Fruit fly (Drosophila melanogaster) whole organism, embryonic: ENCODE results near the gene CG7991.

Experiments used
- BEAF-32 ChIP-seq: fragments of 200-800 bp; sonication (Bioruptor generic); optimal IDR thresholded peaks from 3 replicates; lab custom pipeline; 2017; ENCODE audit warnings: missing biosample characterization, missing genetic modification characterization, mild to moderate bottlenecking, moderate library complexity, missing genetic modification reagents
- CG10209 ChIP-seq: fragments of 200-800 bp; sonication (Bioruptor generic); optimal IDR thresholded peaks from 3 replicates; lab custom pipeline; 2017; ENCODE audit warnings: missing biosample characterization, mild to moderate bottlenecking, missing genetic modification characterization, missing genetic modification reagents
- CG10366 ChIP-seq: fragments of 200-800 bp; sonication (Bioruptor generic); IDR thresholded peaks from 2 replicates; pipeline ENCODE4 v1.3.6; 2022; ENCODE audit warnings: missing biosample characterization, missing genetic modification characterization
- CG12236 ChIP-seq: fragments of 200-800 bp; sonication (Bioruptor generic); optimal IDR thresholded peaks from 2 replicates; lab custom pipeline; 2016; ENCODE audit warnings: missing biosample characterization, missing genetic modification characterization
- CG12769 ChIP-seq: fragments of 200-800 bp; sonication (Bioruptor generic); optimal IDR thresholded peaks from 2 replicates; lab custom pipeline; 2019; ENCODE audit warnings: missing biosample characterization, mild to moderate bottlenecking, missing genetic modification characterization, moderate library complexity
- CG13123 ChIP-seq: fragments of 200-800 bp; sonication (Bioruptor generic); optimal IDR thresholded peaks from 2 replicates; lab custom pipeline; 2016; ENCODE audit warnings: missing biosample characterization, missing genetic modification characterization
- CG13296 ChIP-seq: fragments of 200-800 bp; sonication (Bioruptor generic); optimal IDR thresholded peaks from 3 replicates; lab custom pipeline; 2018; ENCODE audit warnings: missing biosample characterization, mild to moderate bottlenecking, missing genetic modification characterization
- CG14667 ChIP-seq: fragments of 200-800 bp; sonication (Bioruptor generic); IDR thresholded peaks from 2 replicates; pipeline ENCODE4 v1.3.6; 2022; ENCODE audit warnings: missing biosample characterization, missing genetic modification characterization
- CG14710 ChIP-seq: fragments of 200-800 bp; sonication (Bioruptor generic); optimal IDR thresholded peaks from 3 replicates; lab custom pipeline; 2019; ENCODE audit warnings: missing biosample characterization, mild to moderate bottlenecking, missing genetic modification characterization, moderate library complexity
- CG15601 ChIP-seq: fragments of 200-800 bp; sonication (Bioruptor generic); optimal IDR thresholded peaks from 3 replicates; lab custom pipeline; 2019; ENCODE audit warnings: missing biosample characterization, mild to moderate bottlenecking, missing genetic modification characterization, moderate library complexity
- CG1603 ChIP-seq: fragments of 200-800 bp; sonication (Bioruptor generic); optimal IDR thresholded peaks from 2 replicates; lab custom pipeline; 2019; ENCODE audit warnings: missing biosample characterization, mild to moderate bottlenecking, missing genetic modification characterization, moderate library complexity
- CG17568 ChIP-seq: fragments of 200-800 bp; sonication (Bioruptor generic); optimal IDR thresholded peaks from 2 replicates; lab custom pipeline; 2018; ENCODE audit warnings: missing biosample characterization, mild to moderate bottlenecking, missing genetic modification characterization, moderate library complexity
- CG2199 ChIP-seq: fragments of 200-800 bp; sonication (Bioruptor generic); IDR thresholded peaks from 3 replicates; pipeline ENCODE4 v1.3.6; 2022; ENCODE audit warnings: missing biosample characterization, missing genetic modification characterization
- CG3995 ChIP-seq: fragments of 200-800 bp; sonication (Bioruptor generic); optimal IDR thresholded peaks from 3 replicates; lab custom pipeline; 2016; ENCODE audit warnings: missing biosample characterization, missing genetic modification characterization
- CG4707 ChIP-seq: fragments of 200-800 bp; sonication (Bioruptor generic); optimal IDR thresholded peaks from 2 replicates; lab custom pipeline; 2018; ENCODE audit warnings: missing biosample characterization, mild to moderate bottlenecking, missing genetic modification characterization, moderate library complexity
- CG6254 ChIP-seq: fragments of 200-800 bp; sonication (Bioruptor generic); optimal IDR thresholded peaks from 3 replicates; lab custom pipeline; 2017; ENCODE audit warnings: mild to moderate bottlenecking, missing biosample characterization, missing genetic modification reagents, missing genetic modification characterization
- CG6791 ChIP-seq: fragments of 200-800 bp; sonication (Bioruptor generic); IDR thresholded peaks from 3 replicates; pipeline ENCODE4 v1.3.6; 2022; ENCODE audit warnings: missing biosample characterization, missing genetic modification characterization; ENCODE audit not compliant: partially characterized antibody
- D19A ChIP-seq: fragments of 200-800 bp; optimal IDR thresholded peaks from 3 replicates; lab custom pipeline; 2019; ENCODE audit warnings: missing biosample characterization, mild to moderate bottlenecking, missing genetic modification characterization, moderate library complexity
- Dref ChIP-seq: fragments of 200-800 bp; sonication (Bioruptor generic); IDR thresholded peaks from 2 replicates; pipeline ENCODE4 v1.3.6; 2022; ENCODE audit warnings: missing biosample characterization, missing genetic modification characterization
- E2f2 ChIP-seq: fragments of 200-800 bp; sonication (Bioruptor generic); IDR thresholded peaks from 2 replicates; pipeline ENCODE4 v1.3.6; 2022; ENCODE audit warnings: missing biosample characterization, missing genetic modification characterization
- ERR ChIP-seq: fragments of 200-800 bp; sonication (Bioruptor generic); optimal IDR thresholded peaks from 2 replicates; lab custom pipeline; 2016; ENCODE audit warnings: missing biosample characterization, missing genetic modification characterization
- Hmx ChIP-seq: fragments of 200-800 bp; sonication (Bioruptor generic); optimal IDR thresholded peaks from 2 replicates; lab custom pipeline; 2016; ENCODE audit warnings: missing biosample characterization, missing genetic modification characterization
- Hr39 ChIP-seq: fragments of >200 bp; optimal IDR thresholded peaks from 2 replicates; lab custom pipeline; 2017
- Oaz ChIP-seq: fragments of 200-800 bp; sonication (Bioruptor generic); IDR thresholded peaks from 2 replicates; pipeline ENCODE4 v1.3.6; 2022; ENCODE audit warnings: missing biosample characterization, missing genetic modification characterization
- Sin3A ChIP-seq: fragments of >200 bp; optimal IDR thresholded peaks from 2 replicates; lab custom pipeline; 2018
- ase ChIP-seq: fragments of 200-800 bp; sonication (Bioruptor generic); IDR thresholded peaks from 3 replicates; pipeline ENCODE4 v1.3.6; 2022; ENCODE audit warnings: missing biosample characterization, missing genetic modification characterization
- bbx ChIP-seq: fragments of 200-800 bp; sonication (Bioruptor generic); IDR thresholded peaks from 2 replicates; pipeline ENCODE4 v1.3.6; 2022; ENCODE audit warnings: missing biosample characterization, missing genetic modification characterization; ENCODE audit not compliant: partially characterized antibody
- bowl ChIP-seq: fragments of 200-800 bp; sonication (Bioruptor generic); IDR thresholded peaks from 2 replicates; pipeline ENCODE4 v1.3.6; 2022; ENCODE audit warnings: missing biosample characterization, missing genetic modification characterization
- bsh ChIP-seq, 2 experiments: fragments of 200-800 bp; sonication (Bioruptor generic); optimal IDR thresholded peaks; 2 replicates each; lab custom pipeline; 2017 to 2018; ENCODE audit warnings: mild to moderate bottlenecking in 2 of 2, missing biosample characterization in 2 of 2, missing genetic modification characterization in 2 of 2, moderate library complexity in 1 of 2
- crp ChIP-seq, 2 experiments: fragments of 200-800 bp; sonication (Bioruptor generic); optimal IDR thresholded peaks; 2 replicates in 1 of 2; 3 replicates in 1 of 2; lab custom pipeline; 2017; ENCODE audit warnings: missing biosample characterization in 2 of 2, missing genetic modification characterization in 2 of 2, mild to moderate bottlenecking in 1 of 2, moderate library complexity in 1 of 2
- disco-r ChIP-seq: fragments of 200-800 bp; sonication (Bioruptor generic); optimal IDR thresholded peaks from 2 replicates; lab custom pipeline; 2016; ENCODE audit warnings: missing biosample characterization, missing genetic modification characterization
- en ChIP-seq: fragments of 200-800 bp; sonication (Bioruptor generic); optimal IDR thresholded peaks from 2 replicates; lab custom pipeline; 2016; ENCODE audit warnings: missing biosample characterization, missing genetic modification characterization
- gcm2 ChIP-seq: fragments of 200-800 bp; sonication (Bioruptor generic); optimal IDR thresholded peaks from 2 replicates; lab custom pipeline; 2016; ENCODE audit warnings: missing biosample characterization, missing genetic modification characterization
- hbn ChIP-seq: fragments of 200-800 bp; sonication (Bioruptor generic); IDR thresholded peaks from 2 replicates; pipeline ENCODE4 v1.3.6; 2022; ENCODE audit warnings: missing biosample characterization, missing genetic modification characterization; ENCODE audit not compliant: partially characterized antibody
- inv ChIP-seq: fragments of 200-800 bp; sonication (Bioruptor generic); IDR thresholded peaks from 2 replicates; pipeline ENCODE4 v1.3.6; 2022; ENCODE audit warnings: missing biosample characterization, missing genetic modification characterization; ENCODE audit not compliant: partially characterized antibody
- lab ChIP-seq: fragments of 200-800 bp; sonication (Bioruptor generic); optimal IDR thresholded peaks from 3 replicates; lab custom pipeline; 2017; ENCODE audit warnings: missing biosample characterization, missing genetic modification characterization, mild to moderate bottlenecking, moderate library complexity, missing genetic modification reagents
- lilli ChIP-seq: fragments of 200-800 bp; sonication (Bioruptor generic); optimal IDR thresholded peaks from 3 replicates; lab custom pipeline; 2016; ENCODE audit warnings: missing biosample characterization, missing genetic modification characterization
- mirr ChIP-seq: fragments of 200-800 bp; sonication (Bioruptor generic); optimal IDR thresholded peaks from 3 replicates; lab custom pipeline; 2018; ENCODE audit warnings: missing biosample characterization, mild to moderate bottlenecking, missing genetic modification characterization
- phol ChIP-seq: fragments of 200-800 bp; sonication (Bioruptor generic); optimal IDR thresholded peaks from 3 replicates; lab custom pipeline; 2018; ENCODE audit warnings: missing biosample characterization, mild to moderate bottlenecking, missing genetic modification characterization, moderate library complexity
- prd ChIP-seq, 3 experiments: fragments of >200 bp in 2 of 3; fragments of 200-800 bp in 1 of 3; sonication (Bioruptor generic) in 1 of 3; optimal IDR thresholded peaks in 2 of 3; IDR thresholded peaks in 1 of 3; 2 replicates in 2 of 3; 3 replicates in 1 of 3; pipeline versions ENCODE4 v1.3.6 to Lab custom; 2017 to 2022; ENCODE audit warnings: missing biosample characterization in 1 of 3, missing genetic modification characterization in 1 of 3
- psq ChIP-seq: fragments of 200-800 bp; sonication (Bioruptor generic); optimal IDR thresholded peaks from 2 replicates; lab custom pipeline; 2017; ENCODE audit warnings: missing biosample characterization, missing genetic modification characterization
- scrt ChIP-seq: fragments of 200-800 bp; sonication (Bioruptor generic); optimal IDR thresholded peaks from 2 replicates; lab custom pipeline; 2018; ENCODE audit warnings: missing biosample characterization, mild to moderate bottlenecking, missing genetic modification characterization, moderate library complexity
- sqz ChIP-seq: fragments of 200-800 bp; sonication (Bioruptor generic); optimal IDR thresholded peaks from 3 replicates; lab custom pipeline; 2018; ENCODE audit warnings: missing biosample characterization, mild to moderate bottlenecking, missing genetic modification characterization
- tio ChIP-seq: fragments of 200-800 bp; sonication (Bioruptor generic); optimal IDR thresholded peaks from 2 replicates; lab custom pipeline; 2017; ENCODE audit warnings: missing biosample characterization, missing genetic modification characterization, inconsistent platforms
- trh ChIP-seq: fragments of 200-800 bp; sonication (Bioruptor generic); optimal IDR thresholded peaks from 2 replicates; lab custom pipeline; 2016; ENCODE audit warnings: missing biosample characterization, missing genetic modification characterization
- twi ChIP-seq: fragments of 200-800 bp; optimal IDR thresholded peaks from 2 replicates; lab custom pipeline; 2019; ENCODE audit warnings: missing biosample characterization, mild to moderate bottlenecking, missing genetic modification characterization, moderate library complexity
- unc-4 ChIP-seq: fragments of 200-800 bp; sonication (Bioruptor generic); IDR thresholded peaks from 2 replicates; pipeline ENCODE4 v1.3.6; 2022; ENCODE audit warnings: missing biosample characterization, missing genetic modification characterization; ENCODE audit not compliant: partially characterized antibody
- wek ChIP-seq: fragments of 200-800 bp; sonication (Bioruptor generic); optimal IDR thresholded peaks from 3 replicates; lab custom pipeline; 2018; ENCODE audit warnings: missing biosample characterization, mild to moderate bottlenecking, missing genetic modification characterization, moderate library complexity

CG7991 gene

DNA sequence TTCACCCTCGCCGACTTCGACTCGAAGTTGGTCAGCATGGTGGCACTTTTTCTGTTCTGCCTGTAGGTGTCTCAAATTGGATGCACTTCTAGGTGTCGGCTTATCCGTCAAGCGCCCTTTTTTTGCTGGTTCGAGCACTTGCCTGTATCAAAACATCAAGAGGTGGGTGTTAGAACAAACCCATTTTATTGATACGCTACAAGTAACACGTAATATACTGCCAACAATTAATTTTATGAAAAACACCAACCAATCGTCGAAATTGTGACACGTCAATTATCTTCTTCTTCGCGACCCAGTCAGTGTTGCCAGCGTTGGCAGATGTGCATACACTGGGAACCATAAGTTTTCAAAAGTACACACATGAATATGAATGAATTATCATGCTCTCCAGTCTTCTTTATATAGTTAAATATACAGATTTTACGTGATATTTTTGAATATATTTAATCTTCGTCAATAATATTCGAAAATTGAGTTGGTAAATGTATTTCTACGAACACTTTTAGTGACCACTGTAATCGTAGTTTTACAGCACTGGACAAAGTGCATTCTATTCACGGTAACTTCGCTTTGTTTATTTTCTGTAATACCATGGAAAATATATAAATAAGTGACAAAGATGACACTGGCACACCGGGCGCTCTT is 29.5 kb upstream of the CG7991 start, which contains the start of the genes alphaCOP and CG13919 (continued):
- TF ChIP-seq mirr (GFP tag; lab: Kevin White, UChicago) (peak; percentile 81), CG14710 (tag; lab: Kevin White, UChicago) (peak; percentile 99), CG17568 (GFP tag; lab: Kevin White, UChicago) (no peak), en (peak; percentile 65), CG6254 (GFP tag; lab: Kevin White, UChicago) (peak; percentile 88), ase (peak; percentile 95), CG4707 (GFP tag; lab: Kevin White, UChicago) (peak; percentile 92), CG14667 (GFP tag; lab: Robert Waterston, UW) (peak; percentile 95), crp (GFP tag; optimal IDR thresholded peaks at IDR 0.05; lab: Kevin White, UChicago) (peak in 1 of 2 experiments; percentile 77), BEAF-32 (GFP tag; lab: Kevin White, UChicago) (peak; percentile 50), hbn (GFP tag; lab: Robert Waterston, UW) (0 out of 2 replicates have a peak, but pooled peaks have one; percentile 18), CG13123 (peak; percentile 94), CG12769 (tag; lab: Kevin White, UChicago) (no peak), CG6791 (GFP tag; lab: Robert Waterston, UW) (no peak), prd (optimal IDR thresholded peaks at IDR 0.05; lab: Kevin White, UChicago) (no peak), prd (GFP tag; IDR thresholded peaks at IDR 0.05; lab: Robert Waterston, UW) (peak; percentile 98), lab (GFP tag; lab: Kevin White, UChicago) (peak; percentile 95), Dref (peak; percentile 40; the same call in 1 of the 2 replicates), wek (GFP tag; lab: Kevin White, UChicago) (peak; percentile 70), bsh (GFP tag; optimal IDR thresholded peaks at IDR 0.05; lab: Kevin White, UChicago) (peak; percentile 86 to 98), tio (GFP tag; lab: Kevin White, UChicago) (no peak), Hmx (GFP tag; lab: Kevin White, UChicago) (peak; percentile 86), D19A (tag; lab: Kevin White, UChicago) (peak; percentile 88), CG10366 (GFP tag; lab: Robert Waterston, UW) (peak; percentile 98), bbx (GFP tag; lab: Robert Waterston, UW) (no peak), twi (peak; percentile 93), lilli (GFP tag; lab: Kevin White, UChicago) (peak; percentile 98), inv (0 out of 2 replicates have a peak, but pooled peaks have one; percentile 12), bowl (GFP tag; lab: Robert Waterston, UW) (peak; percentile 94), psq (peak; percentile 90), CG3995 (GFP tag; lab: Kevin White, UChicago) (peak; percentile 83), CG13296 (peak; percentile 93), Hr39 (lab: Kevin White, UChicago) (peak; percentile 23), unc-4 (no peak), CG10209 (GFP tag; lab: Kevin White, UChicago) (peak; percentile 96), phol (tag; lab: Kevin White, UChicago) (peak; percentile 93), CG1603 (tag; lab: Kevin White, UChicago) (peak; percentile 86), trh (GFP tag; lab: Kevin White, UChicago) (peak; percentile 95), scrt (GFP tag; lab: Kevin White, UChicago) (peak; percentile 83), CG15601 (tag; lab: Kevin White, UChicago) (peak; percentile 95), ERR (GFP tag; lab: Kevin White, UChicago) (peak; percentile 88), sqz (no peak), E2f2 (GFP tag; lab: Robert Waterston, UW) (peak; percentile 86), Sin3A (peak; percentile 9), CG12236 (GFP tag; lab: Kevin White, UChicago) (peak; percentile 85), gcm2 (GFP tag; lab: Kevin White, UChicago) (peak; percentile 90), Oaz (GFP tag; lab: Robert Waterston, UW) (peak; percentile 98), disco-r (GFP tag; lab: Kevin White, UChicago) (peak; percentile 83), CG2199 (GFP tag; lab: Robert Waterston, UW) (peak; percentile 69; the same call in 1 of the 3 replicates)
